Fruit fly (Drosophila melanogaster) whole organism, embryonic: ENCODE results near the gene CG7409.

Experiments used
- Ada2b ChIP-seq: fragments of 200-800 bp; sonication (Bioruptor generic); IDR thresholded peaks from 2 replicates; pipeline ENCODE4 v1.3.6; 2022; ENCODE audit warnings: missing biosample characterization, missing genetic modification characterization
- Atf3 ChIP-seq: fragments of 200-800 bp; sonication (Bioruptor generic); optimal IDR thresholded peaks from 3 replicates; lab custom pipeline; 2016; ENCODE audit warnings: missing biosample characterization, missing genetic modification characterization
- Awh ChIP-seq: fragments of 200-800 bp; sonication (Bioruptor generic); IDR thresholded peaks from 2 replicates; pipeline ENCODE4, ENCODE4 v1.3.6; 2022; ENCODE audit warnings: missing biosample characterization, missing genetic modification characterization
- Bgb ChIP-seq: fragments of 200-800 bp; sonication (Bioruptor generic); IDR thresholded peaks from 2 replicates; pipeline ENCODE4 v1.3.6; 2022; ENCODE audit warnings: missing biosample characterization, missing genetic modification characterization; ENCODE audit not compliant: partially characterized antibody
- Blimp-1 ChIP-seq: fragments of 200-800 bp; sonication (Bioruptor generic); optimal IDR thresholded peaks from 3 replicates; lab custom pipeline; 2018; ENCODE audit warnings: missing biosample characterization, missing genetic modification characterization, mild to moderate bottlenecking, moderate library complexity, missing genetic modification reagents
- CG10462 ChIP-seq: fragments of 200-800 bp; sonication (Bioruptor generic); optimal IDR thresholded peaks from 2 replicates; lab custom pipeline; 2016; ENCODE audit warnings: missing biosample characterization, missing genetic modification characterization
- CG10959 ChIP-seq: fragments of 200-800 bp; sonication (Bioruptor generic); IDR thresholded peaks from 2 replicates; pipeline ENCODE4 v1.3.6; 2022; ENCODE audit warnings: missing biosample characterization, missing genetic modification characterization
- CG17802 ChIP-seq: fragments of 200-800 bp; sonication (Bioruptor generic); optimal IDR thresholded peaks from 2 replicates; lab custom pipeline; 2018; ENCODE audit warnings: missing biosample characterization, mild to moderate bottlenecking, missing genetic modification characterization, moderate library complexity
- CG1792 ChIP-seq: fragments of 200-800 bp; sonication (Bioruptor generic); optimal IDR thresholded peaks from 2 replicates; lab custom pipeline; 2016; ENCODE audit warnings: missing biosample characterization, missing genetic modification characterization
- CG18599 ChIP-seq: fragments of 200-800 bp; sonication (Bioruptor generic); optimal IDR thresholded peaks from 3 replicates; lab custom pipeline; 2017; ENCODE audit warnings: missing biosample characterization, missing genetic modification characterization, mild to moderate bottlenecking, moderate library complexity, missing genetic modification reagents
- CG32767 ChIP-seq: fragments of 200-800 bp; sonication (Bioruptor generic); IDR thresholded peaks from 2 replicates; pipeline ENCODE4 v1.3.6; 2022; ENCODE audit warnings: missing biosample characterization, missing genetic modification characterization
- CG34376 ChIP-seq: fragments of 200-800 bp; sonication (Bioruptor generic); optimal IDR thresholded peaks from 2 replicates; lab custom pipeline; 2018; ENCODE audit warnings: missing biosample characterization, mild to moderate bottlenecking, missing genetic modification characterization
- CG4424 ChIP-seq: fragments of 200-800 bp; sonication (Bioruptor generic); optimal IDR thresholded peaks from 3 replicates; lab custom pipeline; 2016; ENCODE audit warnings: missing biosample characterization, missing genetic modification characterization
- CG4617 ChIP-seq: fragments of 200-800 bp; sonication (Bioruptor generic); optimal IDR thresholded peaks from 3 replicates; lab custom pipeline; 2016; ENCODE audit warnings: missing biosample characterization, missing genetic modification characterization, borderline replicate concordance
- CG7271 ChIP-seq: fragments of 200-800 bp; sonication (Bioruptor generic); optimal IDR thresholded peaks from 2 replicates; lab custom pipeline; 2018; ENCODE audit warnings: missing biosample characterization, mild to moderate bottlenecking, missing genetic modification characterization, moderate library complexity
- CG7357 ChIP-seq: fragments of 200-800 bp; sonication (Bioruptor generic); IDR thresholded peaks from 3 replicates; pipeline ENCODE4 v1.3.6; 2022; ENCODE audit warnings: missing biosample characterization, missing genetic modification characterization
- CG7745 ChIP-seq: fragments of 200-800 bp; sonication (Bioruptor generic); optimal IDR thresholded peaks from 2 replicates; lab custom pipeline; 2018; ENCODE audit warnings: missing biosample characterization, mild to moderate bottlenecking, missing genetic modification characterization, moderate library complexity
- CG8944 ChIP-seq: fragments of 200-800 bp; sonication (Bioruptor generic); optimal IDR thresholded peaks from 3 replicates; lab custom pipeline; 2016; ENCODE audit warnings: missing biosample characterization, missing genetic modification characterization
- CG9817 ChIP-seq: fragments of 200-800 bp; sonication (Bioruptor generic); optimal IDR thresholded peaks from 2 replicates; lab custom pipeline; 2018; ENCODE audit warnings: missing biosample characterization, mild to moderate bottlenecking, missing genetic modification characterization, moderate library complexity
- Dip3 ChIP-seq: fragments of 200-800 bp; sonication (Bioruptor generic); optimal IDR thresholded peaks from 3 replicates; lab custom pipeline; 2016; ENCODE audit warnings: missing biosample characterization, missing genetic modification characterization
- Dp ChIP-seq: fragments of 200-800 bp; sonication (Bioruptor generic); optimal IDR thresholded peaks from 2 replicates; lab custom pipeline; 2018; ENCODE audit warnings: missing biosample characterization, mild to moderate bottlenecking, missing genetic modification characterization, moderate library complexity
- GATAe ChIP-seq: fragments of 200-800 bp; sonication (Bioruptor generic); conservative IDR thresholded peaks from 2 replicates; pipeline ENCODE4 v1.3.6; 2022; ENCODE audit warnings: missing biosample characterization, missing genetic modification characterization
- Gsc ChIP-seq: fragments of 200-800 bp; sonication (Bioruptor generic); IDR thresholded peaks from 2 replicates; pipeline ENCODE4 v1.3.6; 2022; ENCODE audit warnings: missing biosample characterization, missing genetic modification characterization
- HmgD ChIP-seq: fragments of 200-800 bp; sonication (Bioruptor generic); optimal IDR thresholded peaks from 3 replicates; lab custom pipeline; 2016; ENCODE audit warnings: missing biosample characterization, missing genetic modification characterization
- Med ChIP-seq: fragments of 200-800 bp; sonication (Bioruptor generic); peaks from one replicate; lab custom pipeline; 2016; ENCODE audit warnings: missing biosample characterization, missing genetic modification characterization, mild to moderate bottlenecking, inconsistent platforms, moderate library complexity
- NfI ChIP-seq: fragments of 200-800 bp; sonication (Bioruptor generic); optimal IDR thresholded peaks from 3 replicates; lab custom pipeline; 2018; ENCODE audit warnings: missing biosample characterization, mild to moderate bottlenecking, missing genetic modification characterization, moderate library complexity
- Oaz ChIP-seq: fragments of 200-800 bp; sonication (Bioruptor generic); IDR thresholded peaks from 2 replicates; pipeline ENCODE4 v1.3.6; 2022; ENCODE audit warnings: missing biosample characterization, missing genetic modification characterization
- Xrp1 ChIP-seq: fragments of 200-800 bp; sonication (Bioruptor generic); IDR thresholded peaks from 2 replicates; pipeline ENCODE4 v1.3.6; 2022; ENCODE audit warnings: missing biosample characterization, missing genetic modification characterization
- ase ChIP-seq: fragments of 200-800 bp; sonication (Bioruptor generic); IDR thresholded peaks from 3 replicates; pipeline ENCODE4 v1.3.6; 2022; ENCODE audit warnings: missing biosample characterization, missing genetic modification characterization
- bab2 ChIP-seq: fragments of 200-800 bp; sonication (Bioruptor generic); optimal IDR thresholded peaks from 2 replicates; lab custom pipeline; 2016; ENCODE audit warnings: missing biosample characterization, missing genetic modification characterization
- cg ChIP-seq: fragments of 200-800 bp; sonication (Bioruptor generic); optimal IDR thresholded peaks from 3 replicates; lab custom pipeline; 2019; ENCODE audit warnings: missing biosample characterization, mild to moderate bottlenecking, missing genetic modification characterization, moderate library complexity
- crp ChIP-seq, 2 experiments: fragments of 200-800 bp; sonication (Bioruptor generic); optimal IDR thresholded peaks; 2 replicates in 1 of 2; 3 replicates in 1 of 2; lab custom pipeline; 2017; ENCODE audit warnings: missing biosample characterization in 2 of 2, missing genetic modification characterization in 2 of 2, mild to moderate bottlenecking in 1 of 2, moderate library complexity in 1 of 2
- dimm ChIP-seq: fragments of 200-800 bp; sonication (Bioruptor generic); IDR thresholded peaks from 2 replicates; pipeline ENCODE4 v1.3.6; 2022; ENCODE audit warnings: missing biosample characterization, missing genetic modification characterization
- emc ChIP-seq: fragments of 200-800 bp; sonication (Bioruptor generic); optimal IDR thresholded peaks from 2 replicates; lab custom pipeline; 2016; ENCODE audit warnings: missing biosample characterization, missing genetic modification characterization
- exex ChIP-seq: fragments of 200-800 bp; sonication (Bioruptor generic); optimal IDR thresholded peaks from 4 replicates; lab custom pipeline; 2018; ENCODE audit warnings: missing biosample characterization, mild to moderate bottlenecking, missing genetic modification characterization, moderate library complexity
- eyg ChIP-seq: fragments of 200-800 bp; sonication (Bioruptor generic); optimal IDR thresholded peaks from 3 replicates; lab custom pipeline; 2016; ENCODE audit warnings: missing biosample characterization, missing genetic modification characterization
- fd3F ChIP-seq: fragments of 200-800 bp; sonication (Bioruptor generic); optimal IDR thresholded peaks from 2 replicates; lab custom pipeline; 2018; ENCODE audit warnings: missing biosample characterization, mild to moderate bottlenecking, missing genetic modification characterization, moderate library complexity
- gem ChIP-seq: fragments of 200-800 bp; sonication (Bioruptor generic); optimal IDR thresholded peaks from 2 replicates; lab custom pipeline; 2019; ENCODE audit warnings: missing biosample characterization, mild to moderate bottlenecking, missing genetic modification characterization, moderate library complexity
- gsb ChIP-seq: fragments of 200-800 bp; sonication (Bioruptor generic); IDR thresholded peaks from 2 replicates; pipeline ENCODE4 v1.3.6; 2022; ENCODE audit warnings: missing biosample characterization, missing genetic modification characterization
- jumu ChIP-seq: fragments of 200-800 bp; sonication (Bioruptor generic); optimal IDR thresholded peaks from 3 replicates; lab custom pipeline; 2016; ENCODE audit warnings: missing biosample characterization, missing genetic modification characterization
- lab ChIP-seq: fragments of 200-800 bp; sonication (Bioruptor generic); optimal IDR thresholded peaks from 3 replicates; lab custom pipeline; 2017; ENCODE audit warnings: missing biosample characterization, missing genetic modification characterization, mild to moderate bottlenecking, moderate library complexity, missing genetic modification reagents
- lmd ChIP-seq: fragments of 200-800 bp; sonication (Bioruptor generic); IDR thresholded peaks from 2 replicates; pipeline ENCODE4 v1.3.6; 2022; ENCODE audit warnings: missing biosample characterization, missing genetic modification characterization
- mirr ChIP-seq: fragments of 200-800 bp; sonication (Bioruptor generic); optimal IDR thresholded peaks from 3 replicates; lab custom pipeline; 2018; ENCODE audit warnings: missing biosample characterization, mild to moderate bottlenecking, missing genetic modification characterization
- oc ChIP-seq: fragments of 200-800 bp; sonication (Bioruptor generic); optimal IDR thresholded peaks from 2 replicates; lab custom pipeline; 2018; ENCODE audit warnings: missing biosample characterization, mild to moderate bottlenecking, missing genetic modification characterization, moderate library complexity
- odd ChIP-seq: fragments of 200-800 bp; sonication (Bioruptor generic); optimal IDR thresholded peaks from 2 replicates; lab custom pipeline; 2017; ENCODE audit warnings: missing biosample characterization, mild to moderate bottlenecking, missing genetic modification characterization
- pum ChIP-seq: fragments of 200-800 bp; sonication (Bioruptor generic); optimal IDR thresholded peaks from 2 replicates; lab custom pipeline; 2016; ENCODE audit warnings: missing biosample characterization, missing genetic modification characterization
- schlank ChIP-seq: fragments of 200-800 bp; sonication (Bioruptor generic); optimal IDR thresholded peaks from 2 replicates; lab custom pipeline; 2018; ENCODE audit warnings: missing biosample characterization, mild to moderate bottlenecking, missing genetic modification characterization
- sd ChIP-seq: fragments of 200-800 bp; sonication (Bioruptor generic); optimal IDR thresholded peaks from 3 replicates; lab custom pipeline; 2018; ENCODE audit warnings: missing biosample characterization, mild to moderate bottlenecking, missing genetic modification characterization, moderate library complexity
- sens ChIP-seq: fragments of 200-800 bp; sonication (Bioruptor generic); peaks from one replicate; lab custom pipeline; 2016; ENCODE audit warnings: missing biosample characterization, missing genetic modification characterization
- sug ChIP-seq: fragments of 200-800 bp; optimal IDR thresholded peaks from 2 replicates; lab custom pipeline; 2019; ENCODE audit warnings: missing biosample characterization, mild to moderate bottlenecking, missing genetic modification characterization, moderate library complexity

The CG7409 gene

dm6 chr3L:7792775-7793174 lies 38.6 kb downstream of the CG7409 start (continued):
- TF ChIP-seq schlank (tag; lab: Kevin White, UChicago) = no peak
- no peak for TF ChIP-seq CG8944 (GFP tag; lab: Kevin White, UChicago)
- TF ChIP-seq ase (GFP tag; lab: Robert Waterston, UW) = no peak
- TF ChIP-seq Ada2b (GFP tag; lab: Robert Waterston, UW) = no peak
- no peak for TF ChIP-seq odd
- TF ChIP-seq sens = no peak

DNA sequence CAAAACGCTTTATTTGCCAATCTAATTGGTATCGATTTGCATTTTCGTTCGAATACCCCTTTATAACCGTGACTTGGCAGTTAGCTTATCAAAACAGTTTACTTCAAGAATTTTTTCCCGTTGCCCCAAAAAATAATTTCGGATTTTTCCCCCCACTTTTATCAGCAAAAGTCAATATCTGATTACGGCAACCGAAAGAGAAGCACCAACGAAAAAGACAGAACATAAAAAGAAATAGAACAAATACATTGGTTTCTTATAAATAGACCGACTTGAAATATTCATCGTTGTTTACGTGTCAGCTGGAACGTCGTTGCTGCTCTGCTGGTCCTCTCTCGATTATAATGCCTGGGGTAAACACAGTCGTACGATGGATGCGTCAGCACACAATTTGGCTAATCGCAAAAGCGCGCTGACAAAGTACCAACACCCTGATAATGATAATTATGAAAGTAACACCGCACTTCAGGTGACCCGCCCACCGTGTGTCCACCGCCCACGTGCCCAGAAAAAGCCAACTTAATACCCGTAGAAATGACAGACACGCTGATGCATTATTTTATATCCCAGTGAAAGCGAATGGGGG lies 47.2 kb downstream of the CG7409 start:
- no peak for TF ChIP-seq gem
- no peak for TF ChIP-seq CG10959 (GFP tag; lab: Robert Waterston, UW)
- peak; percentile 33 for TF ChIP-seq mirr (GFP tag; lab: Kevin White, UChicago)
- TF ChIP-seq gsb (GFP tag; lab: Robert Waterston, UW) = no peak
- no peak for TF ChIP-seq emc (GFP tag; lab: Kevin White, UChicago)
- no peak for TF ChIP-seq Oaz (GFP tag; lab: Robert Waterston, UW)
- peak; percentile 61 for TF ChIP-seq CG34376 (GFP tag; lab: Kevin White, UChicago)
- no peak for TF ChIP-seq dimm
- no peak for TF ChIP-seq CG1792 (GFP tag; lab: Kevin White, UChicago)
- no peak for TF ChIP-seq HmgD (GFP tag; lab: Kevin White, UChicago)
- TF ChIP-seq Atf3 (GFP tag; lab: Kevin White, UChicago) = no peak
- TF ChIP-seq NfI (GFP tag; lab: Kevin White, UChicago) = no peak
- TF ChIP-seq CG9817 = no peak
- no peak for TF ChIP-seq pum (GFP tag; lab: Kevin White, UChicago)
- no peak for TF ChIP-seq CG10462 (GFP tag; lab: Kevin White, UChicago)
- no peak for TF ChIP-seq Bgb
- TF ChIP-seq Blimp-1 (GFP tag; lab: Kevin White, UChicago) = peak; percentile 10
- TF ChIP-seq fd3F (GFP tag; lab: Kevin White, UChicago) = no peak
- no peak for TF ChIP-seq CG4424 (GFP tag; lab: Kevin White, UChicago)
- TF ChIP-seq Gsc (GFP tag; lab: Robert Waterston, UW) = no peak
- no peak for TF ChIP-seq CG7271 (tag; lab: Kevin White, UChicago)
- TF ChIP-seq sug = peak; percentile 58
- no peak for TF ChIP-seq crp (GFP tag; optimal IDR thresholded peaks at IDR 0.05; lab: Kevin White, UChicago)
- peak; percentile 74 for TF ChIP-seq sd
- TF ChIP-seq exex (tag; lab: Kevin White, UChicago) = peak; percentile 84
- no peak for TF ChIP-seq Xrp1 (GFP tag; lab: Robert Waterston, UW)
- no peak for TF ChIP-seq jumu
- TF ChIP-seq CG32767 (GFP tag; lab: Robert Waterston, UW) = no peak
- peak; percentile 42 for TF ChIP-seq Med
- 0 out of 2 replicates have a peak, but pooled peaks have one; percentile 44 for TF ChIP-seq GATAe
- no peak for TF ChIP-seq oc (tag; lab: Kevin White, UChicago)
- no peak for TF ChIP-seq CG17802 (tag; lab: Kevin White, UChicago)
- no peak for TF ChIP-seq Dp
- no peak for TF ChIP-seq cg (GFP tag; lab: Kevin White, UChicago)
- no peak for TF ChIP-seq Awh (GFP tag; lab: Robert Waterston, UW)
- peak; percentile 10 for TF ChIP-seq CG18599 (GFP tag; lab: Kevin White, UChicago)
- TF ChIP-seq CG7745 (tag; lab: Kevin White, UChicago) = no peak
- TF ChIP-seq eyg (GFP tag; lab: Kevin White, UChicago) = no peak
- TF ChIP-seq lmd = no peak
- TF ChIP-seq lab (GFP tag; lab: Kevin White, UChicago) = peak; percentile 43
- TF ChIP-seq CG7357 (GFP tag; lab: Robert Waterston, UW) = no peak
- TF ChIP-seq Dip3 (GFP tag; lab: Kevin White, UChicago) = no peak
- TF ChIP-seq bab2 (GFP tag; lab: Kevin White, UChicago) = no peak
- no peak for TF ChIP-seq CG4617 (GFP tag; lab: Kevin White, UChicago)
